Fruit fly (Drosophila melanogaster): ENCODE measurements around the gene dpr19.
A peak's percentile ranks its signal among the peaks of the same experiment; 100 is the strongest.

dpr19 gene

dm6 chr2L:10331066-10331847 is 44.7 kb upstream of the dpr19 start, which contains the start of the genes Schip1 and Cox10 (continued):
- TF ChIP-seq CG14710 (tag; optimal IDR thresholded peaks at IDR 0.05) (peak; percentile 46), CG4617 (GFP tag; optimal IDR thresholded peaks at IDR 0.05; ENCODE audit: borderline replicate concordance) (peak; percentile 18), klu (GFP tag; IDR thresholded peaks at IDR 0.05) (no peak), CG8924 (tag; optimal IDR thresholded peaks at IDR 0.05) (peak; percentile 70), D19A (tag; optimal IDR thresholded peaks at IDR 0.05) (peak; percentile 53), Nf-YB (GFP tag; optimal IDR thresholded peaks at IDR 0.05) (peak; percentile 6), CG11504 (tag; optimal IDR thresholded peaks at IDR 0.05) (no peak), bsh (GFP tag; optimal IDR thresholded peaks at IDR 0.05) (peak in 1 of 2 experiments; percentile 29), ap (GFP tag; IDR thresholded peaks at IDR 0.05) (no peak), YL-1 (GFP tag; optimal IDR thresholded peaks at IDR 0.05) (peak; percentile 24), CG1603 (tag; optimal IDR thresholded peaks at IDR 0.05) (peak; percentile 10), Sox100B (GFP tag; optimal IDR thresholded peaks at IDR 0.05) (peak; percentile 21), trem (tag; optimal IDR thresholded peaks at IDR 0.05) (peak; percentile 52), B-H2 (GFP tag; optimal IDR thresholded peaks at IDR 0.05) (peak; percentile 5), CG8388 (GFP tag; optimal IDR thresholded peaks at IDR 0.05) (peak; percentile 27), ewg (GFP tag; optimal IDR thresholded peaks at IDR 0.05) (peak; percentile 87), unpg (GFP tag; optimal IDR thresholded peaks at IDR 0.05) (peak; percentile 44), CG17361 (GFP tag; IDR thresholded peaks at IDR 0.05) (peak; percentile 26; the same call in 1 of the 3 replicates), CG17802 (tag; optimal IDR thresholded peaks at IDR 0.05) (no peak), gfzf (GFP tag; optimal IDR thresholded peaks at IDR 0.05) (peak; percentile 59), Pdp1 (GFP tag; optimal IDR thresholded peaks at IDR 0.05) (peak in 1 of 2 experiments; percentile 99), row (GFP tag; IDR thresholded peaks at IDR 0.05) (peak; percentile 62), CoRest (tag; optimal IDR thresholded peaks at IDR 0.05) (peak; percentile 56), Dp (GFP tag; optimal IDR thresholded peaks at IDR 0.05) (peak; percentile 39), CG9797 (GFP tag; optimal IDR thresholded peaks at IDR 0.05) (peak; percentile 14), sug (tag; optimal IDR thresholded peaks at IDR 0.05) (peak; percentile 31), CG30431 (GFP tag; optimal IDR thresholded peaks at IDR 0.05) (no peak), CG13424 (tag; optimal IDR thresholded peaks at IDR 0.05) (peak; percentile 40), phol (tag; optimal IDR thresholded peaks at IDR 0.05) (peak; percentile 20), tap (tag; optimal IDR thresholded peaks at IDR 0.05) (peak; percentile 10), CG10267 (tag; optimal IDR thresholded peaks at IDR 0.05) (peak; percentile 71), lab (GFP tag; optimal IDR thresholded peaks at IDR 0.05) (no peak), PHDP (tag; optimal IDR thresholded peaks at IDR 0.05) (peak; percentile 43), CG15514 (GFP tag; optimal IDR thresholded peaks at IDR 0.05) (peak; percentile 26), gem (tag; optimal IDR thresholded peaks at IDR 0.05) (peak; percentile 69), CG10979 (tag; optimal IDR thresholded peaks at IDR 0.05) (peak; percentile 20), Bteb2 (GFP tag; optimal IDR thresholded peaks at IDR 0.05) (no peak), maf-S (GFP tag; optimal IDR thresholded peaks at IDR 0.05) (no peak), CG12391 (tag; optimal IDR thresholded peaks at IDR 0.05) (peak; percentile 72), HHEX (GFP tag; optimal IDR thresholded peaks at IDR 0.05) (no peak), Nf-YC (tag; optimal IDR thresholded peaks at IDR 0.05) (peak; percentile 33), CG2712 (tag; optimal IDR thresholded peaks at IDR 0.05) (peak; percentile 40), CG17359 (tag; optimal IDR thresholded peaks at IDR 0.05) (peak; percentile 12), CG11723 (GFP tag; optimal IDR thresholded peaks at IDR 0.05) (no peak)
